Worm (Caenorhabditis elegans) whole organism, L4 larva: ENCODE measurements around the gene F41G3.19.

Source experiments
- F10B5.3 ChIP-seq: sonication (generic microtip); optimal IDR thresholded peaks from 2 replicates; lab custom pipeline; 2016; ENCODE audit warnings: mild to moderate bottlenecking, missing genetic modification characterization, missing compliant biosample characterization
- Y75B8A.6 ChIP-seq: fragments of 200-800 bp; sonication (Bioruptor generic); IDR thresholded peaks from 2 replicates; pipeline ENCODE4 v1.3.6; 2022; ENCODE audit warnings: missing genetic modification reagents, missing genetic modification characterization, missing compliant biosample characterization
- aly-2 ChIP-seq: sonication (generic microtip); optimal IDR thresholded peaks from 2 replicates; lab custom pipeline; 2018; ENCODE audit warnings: missing biosample characterization, missing genetic modification characterization
- dmd-9 ChIP-seq: fragments of 200-800 bp; sonication (Bioruptor generic); IDR thresholded peaks from 2 replicates; pipeline ENCODE4 v1.3.6; 2022; ENCODE audit warnings: missing genetic modification reagents, missing genetic modification characterization, missing compliant biosample characterization
- hif-1 ChIP-seq, 2 experiments: sonication (generic microtip); optimal IDR thresholded peaks; 2 replicates each; lab custom pipeline; 2016 to 2017; ENCODE audit warnings: missing compliant biosample characterization in 2 of 2, missing genetic modification characterization in 2 of 2, missing genetic modification reagents in 2 of 2, missing genotype in 2 of 2, mild to moderate bottlenecking in 1 of 2
- lin-15B ChIP-seq: fragments of 150-350 bp; sonication (generic microtip); optimal IDR thresholded peaks from 3 replicates; lab custom pipeline; 2014; ENCODE audit warnings: missing biosample characterization, missing genetic modification characterization
- mdl-1 ChIP-seq, 2 experiments: fragments of 150-350 bp in 1 of 2; sonication (generic microtip) in 1 of 2; optimal IDR thresholded peaks; 2 replicates each; lab custom pipeline; 2014 to 2017; ENCODE audit warnings: missing biosample characterization in 2 of 2, missing genetic modification characterization in 2 of 2
- rbr-2 ChIP-seq: sonication (generic microtip); optimal IDR thresholded peaks from 2 replicates; lab custom pipeline; 2016; ENCODE audit warnings: missing genotype, missing genetic modification characterization, missing compliant biosample characterization
- zag-1 ChIP-seq: fragments of 150-350 bp; optimal IDR thresholded peaks from 2 replicates; lab custom pipeline; 2014; ENCODE audit warnings: missing biosample characterization, missing genetic modification characterization

- TF ChIP-seq mdl-1 (tag; optimal IDR thresholded peaks at IDR 0.05; lab: Kevin White, UChicago) (no peak), aly-2 (tag; lab: Kevin White, UChicago) (no peak), F10B5.3 (tag; lab: Kevin White, UChicago) (no peak), Y75B8A.6 (no peak), hif-1 (tag; optimal IDR thresholded peaks at IDR 0.05; lab: Kevin White, UChicago) (no peak), rbr-2 (tag; lab: Kevin White, UChicago) (no peak), lin-15B (tag; lab: Kevin White, UChicago) (no peak), dmd-9 (no peak), zag-1 (tag; lab: Kevin White, UChicago) (no peak)
These were observed 45.3 kb downstream of the F41G3.19 start for ce11 chrII:6706552-6707091.
